Fruit fly (Drosophila melanogaster): Measurements from ENCODE around the gene CG7800.

- TF ChIP-seq Hr39 (GFP tag; optimal IDR thresholded peaks at IDR 0.05) = no peak
- no peak for TF ChIP-seq CG11902 (GFP tag; optimal IDR thresholded peaks at IDR 0.05)
- no peak for TF ChIP-seq CG6276 (GFP tag; optimal IDR thresholded peaks at IDR 0.05)
- TF ChIP-seq CG8119 (GFP tag; IDR thresholded peaks at IDR 0.05) = no peak; the same call in 2 of the 3 replicates
- no peak for TF ChIP-seq Lpt (GFP tag; optimal IDR thresholded peaks at IDR 0.05)
- TF ChIP-seq Blimp-1 (GFP tag; optimal IDR thresholded peaks at IDR 0.05) = peak; percentile 48
- TF ChIP-seq CG6163 (GFP tag; IDR thresholded peaks at IDR 0.05) = no peak
Measured at dm6 chr3R:8181412-8182108, 36.2 kb upstream of the CG7800 start, which contains the start of gene grn.
